Worm (Caenorhabditis elegans): ENCODE measurements around the gene nep-8.

Gene nep-8

ce11 chrII:3403535-3403934, at the start of gene nep-8:
TSS of gene nep-8 (plus strand) at chrII:3403835.
- TF ChIP-seq aly-2 (tag; optimal IDR thresholded peaks at IDR 0.05) (no peak), vab-7 (GFP tag; IDR thresholded peaks at IDR 0.05) (no peak), madf-9 (GFP tag; conservative IDR thresholded peaks at IDR 0.05) (no peak), ama-1 (optimal IDR thresholded peaks at IDR 0.05) (no peak), daf-8 (GFP tag; IDR thresholded peaks at IDR 0.05) (no peak), nhr-25 (tag; optimal IDR thresholded peaks at IDR 0.05; ENCODE audit: borderline replicate concordance, insufficient read depth) (no peak), fos-1 (tag; optimal IDR thresholded peaks at IDR 0.05) (no peak), F49E8.2 (tag; optimal IDR thresholded peaks at IDR 0.05; ENCODE audit: borderline replicate concordance) (no peak), rbr-2 (tag; optimal IDR thresholded peaks at IDR 0.05) (no peak), F44E2.7 (GFP tag; IDR thresholded peaks at IDR 0.05) (no peak), T20F7.1 (GFP tag; optimal IDR thresholded peaks at IDR 0.05) (no peak), unc-39 (tag; optimal IDR thresholded peaks at IDR 0.05) (no peak), mep-1 (tag; optimal IDR thresholded peaks at IDR 0.05) (no peak), fkh-10 (GFP tag; optimal IDR thresholded peaks at IDR 0.05) (no peak), mxl-3 (GFP tag; optimal IDR thresholded peaks at IDR 0.05) (no peak), nhr-77 (tag; optimal IDR thresholded peaks at IDR 0.05) (no peak)

- TF ChIP-seq snpc-1.2 (GFP tag; IDR thresholded peaks at IDR 0.05) (no peak), ces-1 (GFP tag; optimal IDR thresholded peaks at IDR 0.05) (no peak), nhr-28 (tag; optimal IDR thresholded peaks at IDR 0.05) (no peak), tag-97 (GFP tag; IDR thresholded peaks at IDR 0.05) (no peak), T20F7.1 (GFP tag; optimal IDR thresholded peaks at IDR 0.05) (no peak), lim-7 (GFP tag; IDR thresholded peaks at IDR 0.05) (no peak)
Observed at ce11 chrII:3358834-3359233, 44.8 kb upstream of the nep-8 start, which contains the start of the genes lido-14 and bath-27. TSS of gene lido-14 (plus strand) at chrII:3359134. TSS of gene bath-27 (plus strand) at chrII:3359139.

- TF ChIP-seq saeg-2 (GFP tag; IDR thresholded peaks at IDR 0.05) (no peak), F26F4.8 (GFP tag; conservative IDR thresholded peaks at IDR 0.05) (no peak), rbr-2 (tag; optimal IDR thresholded peaks at IDR 0.05) (no peak), ceh-32 (tag; optimal IDR thresholded peaks at IDR 0.05; ENCODE audit: poor library complexity) (no peak), mxl-2 (GFP tag; conservative IDR thresholded peaks at IDR 0.05) (no peak), zip-11 (GFP tag; IDR thresholded peaks at IDR 0.05) (no peak), tra-1 (GFP tag; IDR thresholded peaks at IDR 0.05) (no peak), dmd-9 (GFP tag; IDR thresholded peaks at IDR 0.05) (no peak)
Observed at ce11 chrII:3367100-3367499, 36.5 kb upstream of the nep-8 start, which contains the start of gene Y49F6C.6. TSS of gene Y49F6C.6 (minus strand) at chrII:3367200.

- TF ChIP-seq ceh-82 (tag; optimal IDR thresholded peaks at IDR 0.05) (no peak), dve-1 (tag; optimal IDR thresholded peaks at IDR 0.05; ENCODE audit: insufficient read depth) (no peak), nhr-11 (tag; optimal IDR thresholded peaks at IDR 0.05) (no peak), lin-29 (GFP tag; IDR thresholded peaks at IDR 0.05) (no peak), lir-3 (tag; optimal IDR thresholded peaks at IDR 0.05) (no peak), set-16 (GFP tag; IDR thresholded peaks at IDR 0.05) (no peak), zip-2 (tag; optimal IDR thresholded peaks at IDR 0.05) (no peak), nhr-111 (GFP tag; optimal IDR thresholded peaks at IDR 0.05) (no peak), madf-9 (GFP tag; conservative IDR thresholded peaks at IDR 0.05) (no peak), sdz-12 (GFP tag; optimal IDR thresholded peaks at IDR 0.05) (no peak), F26F4.8 (GFP tag; conservative IDR thresholded peaks at IDR 0.05) (no peak), attf-4 (tag; optimal IDR thresholded peaks at IDR 0.05) (no peak), tag-97 (GFP tag; IDR thresholded peaks at IDR 0.05) (no peak), dmd-8 (GFP tag; IDR thresholded peaks at IDR 0.05) (no peak), ceh-62 (tag; optimal IDR thresholded peaks at IDR 0.05) (no peak), zip-11 (GFP tag; IDR thresholded peaks at IDR 0.05) (no peak)
Observed at ce11 chrII:3368097-3368496, 35.5 kb upstream of the nep-8 start, which contains the start of gene Y49F6C.7. TSS of gene Y49F6C.7 (minus strand) at chrII:3368197.
